Fruit fly (Drosophila melanogaster) whole organism, embryonic: ENCODE measurements around the gene pall.

ENCODE experiments used
- Adf1 ChIP-seq: fragments of 200-800 bp; sonication (Bioruptor generic); IDR thresholded peaks from 2 replicates; pipeline ENCODE4 v1.3.6; 2022; ENCODE audit warnings: missing biosample characterization, missing genetic modification characterization
- Aef1 ChIP-seq: fragments of 200-800 bp; sonication (Bioruptor generic); IDR thresholded peaks from 3 replicates; pipeline ENCODE4 v1.3.6; 2022; ENCODE audit warnings: missing biosample characterization, missing genetic modification characterization
- Antp ChIP-seq: fragments of 200-800 bp; sonication (Bioruptor generic); optimal IDR thresholded peaks from 3 replicates; lab custom pipeline; 2016; ENCODE audit warnings: missing biosample characterization, missing genetic modification characterization
- CG10209 ChIP-seq: fragments of 200-800 bp; sonication (Bioruptor generic); optimal IDR thresholded peaks from 3 replicates; lab custom pipeline; 2017; ENCODE audit warnings: missing biosample characterization, mild to moderate bottlenecking, missing genetic modification characterization, missing genetic modification reagents
- CG10565 ChIP-seq: fragments of 200-800 bp; sonication (Bioruptor generic); optimal IDR thresholded peaks from 3 replicates; lab custom pipeline; 2016; ENCODE audit warnings: missing biosample characterization, mild to moderate bottlenecking, missing genetic modification characterization
- CG11696 ChIP-seq: fragments of 200-800 bp; sonication (Bioruptor generic); IDR thresholded peaks from 2 replicates; pipeline ENCODE4 v1.3.6; 2022; ENCODE audit warnings: missing biosample characterization, missing genetic modification characterization
- CG12299 ChIP-seq: fragments of 200-800 bp; sonication (Bioruptor generic); optimal IDR thresholded peaks from 2 replicates; lab custom pipeline; 2018; ENCODE audit warnings: missing biosample characterization, mild to moderate bottlenecking, missing genetic modification characterization
- CG12744 ChIP-seq: fragments of 200-800 bp; sonication (Bioruptor generic); optimal IDR thresholded peaks from 2 replicates; lab custom pipeline; 2016; ENCODE audit warnings: missing biosample characterization, missing genetic modification characterization
- CG14965 ChIP-seq: fragments of 200-800 bp; sonication (Bioruptor generic); optimal IDR thresholded peaks from 2 replicates; lab custom pipeline; 2016; ENCODE audit warnings: missing biosample characterization, missing genetic modification characterization, borderline replicate concordance
- CG15269 ChIP-seq: fragments of 200-800 bp; sonication (Bioruptor generic); optimal IDR thresholded peaks from 2 replicates; lab custom pipeline; 2018; ENCODE audit warnings: missing biosample characterization, mild to moderate bottlenecking, missing genetic modification characterization, moderate library complexity
- CG15696 ChIP-seq: fragments of 200-800 bp; sonication (Bioruptor generic); optimal IDR thresholded peaks from 2 replicates; lab custom pipeline; 2019; ENCODE audit warnings: missing biosample characterization, mild to moderate bottlenecking, missing genetic modification characterization, moderate library complexity
- CG17186 ChIP-seq: fragments of 200-800 bp; sonication (Bioruptor generic); optimal IDR thresholded peaks from 3 replicates; lab custom pipeline; 2017; ENCODE audit warnings: missing biosample characterization, missing genetic modification reagents, missing genetic modification characterization
- CG17328 ChIP-seq: fragments of 200-800 bp; sonication (Bioruptor generic); IDR thresholded peaks from 2 replicates; pipeline ENCODE4 v1.3.6; 2022; ENCODE audit warnings: missing biosample characterization, missing genetic modification characterization
- CG17385 ChIP-seq: fragments of 200-800 bp; sonication (Bioruptor generic); optimal IDR thresholded peaks from 3 replicates; lab custom pipeline; 2018; ENCODE audit warnings: missing biosample characterization, mild to moderate bottlenecking, missing genetic modification characterization
- CG17568 ChIP-seq: fragments of 200-800 bp; sonication (Bioruptor generic); optimal IDR thresholded peaks from 2 replicates; lab custom pipeline; 2018; ENCODE audit warnings: missing biosample characterization, mild to moderate bottlenecking, missing genetic modification characterization, moderate library complexity
- CG18262 ChIP-seq: fragments of 200-800 bp; optimal IDR thresholded peaks from 3 replicates; lab custom pipeline; 2019; ENCODE audit warnings: missing biosample characterization, mild to moderate bottlenecking, missing genetic modification characterization, moderate library complexity
- CG1832 ChIP-seq: fragments of 200-800 bp; sonication (Bioruptor generic); optimal IDR thresholded peaks from 2 replicates; lab custom pipeline; 2017; ENCODE audit warnings: missing biosample characterization, mild to moderate bottlenecking, missing genetic modification characterization, inconsistent platforms
- CG18599 ChIP-seq: fragments of 200-800 bp; sonication (Bioruptor generic); optimal IDR thresholded peaks from 3 replicates; lab custom pipeline; 2017; ENCODE audit warnings: missing biosample characterization, missing genetic modification characterization, mild to moderate bottlenecking, moderate library complexity, missing genetic modification reagents
- CG18619 ChIP-seq: fragments of 200-800 bp; sonication (Bioruptor generic); optimal IDR thresholded peaks from 3 replicates; lab custom pipeline; 2017; ENCODE audit warnings: missing biosample characterization, mild to moderate bottlenecking, missing genetic modification characterization
- CG2875 ChIP-seq: fragments of 200-800 bp; sonication (Bioruptor generic); optimal IDR thresholded peaks from 2 replicates; lab custom pipeline; 2017; ENCODE audit warnings: missing biosample characterization, mild to moderate bottlenecking, missing genetic modification characterization, missing genetic modification reagents
- CG3065 ChIP-seq: fragments of 200-800 bp; sonication (Bioruptor generic); optimal IDR thresholded peaks from 2 replicates; lab custom pipeline; 2016; ENCODE audit warnings: missing biosample characterization, missing genetic modification characterization
- CG33213 ChIP-seq: fragments of 200-800 bp; sonication (Bioruptor generic); optimal IDR thresholded peaks from 3 replicates; lab custom pipeline; 2016; ENCODE audit warnings: missing biosample characterization, missing genetic modification characterization
- CG3838 ChIP-seq: fragments of 200-800 bp; sonication (Bioruptor generic); optimal IDR thresholded peaks from 3 replicates; lab custom pipeline; 2016; ENCODE audit warnings: missing biosample characterization, missing genetic modification characterization
- CG6765 ChIP-seq: fragments of 200-800 bp; sonication (Bioruptor generic); optimal IDR thresholded peaks from 3 replicates; lab custom pipeline; 2017; ENCODE audit warnings: missing biosample characterization, mild to moderate bottlenecking, missing genetic modification characterization
- CG6813 ChIP-seq: fragments of 200-800 bp; sonication (Bioruptor generic); optimal IDR thresholded peaks from 2 replicates; lab custom pipeline; 2017; ENCODE audit warnings: missing biosample characterization, missing genetic modification characterization, mild to moderate bottlenecking, moderate library complexity, missing genetic modification reagents
- CG7271 ChIP-seq: fragments of 200-800 bp; sonication (Bioruptor generic); optimal IDR thresholded peaks from 2 replicates; lab custom pipeline; 2018; ENCODE audit warnings: missing biosample characterization, mild to moderate bottlenecking, missing genetic modification characterization, moderate library complexity
- CG7963 ChIP-seq: fragments of 200-800 bp; sonication (Bioruptor generic); IDR thresholded peaks from 3 replicates; pipeline ENCODE4 v1.3.6; 2022; ENCODE audit warnings: missing biosample characterization, missing genetic modification characterization; ENCODE audit not compliant: partially characterized antibody
- CG8089 ChIP-seq: fragments of 200-800 bp; sonication (Bioruptor generic); optimal IDR thresholded peaks from 3 replicates; lab custom pipeline; 2016; ENCODE audit warnings: missing biosample characterization, missing genetic modification characterization
- CG8359 ChIP-seq: fragments of 200-800 bp; sonication (Bioruptor generic); optimal IDR thresholded peaks from 2 replicates; lab custom pipeline; 2017; ENCODE audit warnings: missing biosample characterization, mild to moderate bottlenecking, missing genetic modification characterization, borderline replicate concordance
- CHES-1-like ChIP-seq: fragments of 200-800 bp; sonication (Bioruptor generic); optimal IDR thresholded peaks from 2 replicates; lab custom pipeline; 2016; ENCODE audit warnings: missing biosample characterization, missing genetic modification characterization
- D19B ChIP-seq: fragments of 200-800 bp; sonication (Bioruptor generic); optimal IDR thresholded peaks from 2 replicates; lab custom pipeline; 2017; ENCODE audit warnings: missing biosample characterization, mild to moderate bottlenecking, missing genetic modification characterization
- Doc3 ChIP-seq: fragments of 200-800 bp; sonication (Bioruptor generic); IDR thresholded peaks from 3 replicates; pipeline ENCODE4 v1.3.6; 2022; ENCODE audit warnings: missing biosample characterization, missing genetic modification characterization; ENCODE audit not compliant: partially characterized antibody
- Dref ChIP-seq: fragments of 200-800 bp; sonication (Bioruptor generic); IDR thresholded peaks from 2 replicates; pipeline ENCODE4 v1.3.6; 2022; ENCODE audit warnings: missing biosample characterization, missing genetic modification characterization
- E2f1 ChIP-seq: fragments of 200-800 bp; sonication (Bioruptor generic); IDR thresholded peaks from 2 replicates; pipeline ENCODE4 v1.3.6; 2022; ENCODE audit warnings: missing biosample characterization, missing genetic modification characterization
- Fer1 ChIP-seq: fragments of 200-800 bp; sonication (Bioruptor generic); optimal IDR thresholded peaks from 2 replicates; lab custom pipeline; 2017; ENCODE audit warnings: missing biosample characterization, mild to moderate bottlenecking, missing genetic modification characterization
- az2 ChIP-seq: fragments of 200-800 bp; sonication (Bioruptor generic); optimal IDR thresholded peaks from 3 replicates; lab custom pipeline; 2016; ENCODE audit warnings: missing biosample characterization, missing genetic modification characterization
- dan ChIP-seq: fragments of 200-800 bp; sonication (Bioruptor generic); IDR thresholded peaks from 2 replicates; pipeline ENCODE4 v1.3.6; 2022; ENCODE audit warnings: missing biosample characterization, missing genetic modification characterization
- fd96Cb ChIP-seq: fragments of 200-800 bp; sonication (Bioruptor generic); optimal IDR thresholded peaks from 2 replicates; lab custom pipeline; 2018; ENCODE audit warnings: missing biosample characterization, mild to moderate bottlenecking, missing genetic modification characterization, moderate library complexity
- gsb ChIP-seq: fragments of 200-800 bp; sonication (Bioruptor generic); IDR thresholded peaks from 2 replicates; pipeline ENCODE4 v1.3.6; 2022; ENCODE audit warnings: missing biosample characterization, missing genetic modification characterization
- knrl ChIP-seq: fragments of 200-800 bp; sonication (Bioruptor generic); IDR thresholded peaks from 3 replicates; pipeline ENCODE4 v1.3.6; 2022; ENCODE audit warnings: missing biosample characterization, missing genetic modification characterization; ENCODE audit not compliant: partially characterized antibody
- pho ChIP-seq: fragments of 200-800 bp; sonication (Bioruptor generic); optimal IDR thresholded peaks from 2 replicates; lab custom pipeline; 2016; ENCODE audit warnings: missing biosample characterization, missing genetic modification characterization
- pum ChIP-seq: fragments of 200-800 bp; sonication (Bioruptor generic); optimal IDR thresholded peaks from 2 replicates; lab custom pipeline; 2016; ENCODE audit warnings: missing biosample characterization, missing genetic modification characterization
- sc ChIP-seq, 3 experiments: fragments of >200 bp in 2 of 3; fragments of 200-800 bp in 1 of 3; sonication (Bioruptor generic) in 1 of 3; optimal IDR thresholded peaks; 2 replicates in 2 of 3; 3 replicates in 1 of 3; lab custom pipeline; 2017; ENCODE audit warnings: mild to moderate bottlenecking in 1 of 3, missing biosample characterization in 1 of 3, missing genetic modification characterization in 1 of 3, missing genetic modification reagents in 1 of 3
- slou ChIP-seq: fragments of 200-800 bp; sonication (Bioruptor generic); optimal IDR thresholded peaks from 3 replicates; lab custom pipeline; 2016; ENCODE audit warnings: missing biosample characterization, missing genetic modification characterization
- trh ChIP-seq: fragments of 200-800 bp; sonication (Bioruptor generic); optimal IDR thresholded peaks from 2 replicates; lab custom pipeline; 2016; ENCODE audit warnings: missing biosample characterization, missing genetic modification characterization
- vnd ChIP-seq: fragments of 200-800 bp; sonication (Bioruptor generic); IDR thresholded peaks from 3 replicates; pipeline ENCODE4 v1.3.6; 2022; ENCODE audit warnings: missing biosample characterization, missing genetic modification characterization; ENCODE audit not compliant: partially characterized antibody
- zen2 ChIP-seq: fragments of 200-800 bp; sonication (Bioruptor generic); IDR thresholded peaks from 3 replicates; pipeline ENCODE4 v1.3.6; 2022; ENCODE audit warnings: missing biosample characterization, missing genetic modification characterization; ENCODE audit not compliant: partially characterized antibody
- zfh1 ChIP-seq: fragments of 200-800 bp; sonication (Bioruptor generic); IDR thresholded peaks from 3 replicates; pipeline ENCODE4 v1.3.6; 2022; ENCODE audit warnings: missing biosample characterization, missing genetic modification characterization

The pall gene

DNA sequence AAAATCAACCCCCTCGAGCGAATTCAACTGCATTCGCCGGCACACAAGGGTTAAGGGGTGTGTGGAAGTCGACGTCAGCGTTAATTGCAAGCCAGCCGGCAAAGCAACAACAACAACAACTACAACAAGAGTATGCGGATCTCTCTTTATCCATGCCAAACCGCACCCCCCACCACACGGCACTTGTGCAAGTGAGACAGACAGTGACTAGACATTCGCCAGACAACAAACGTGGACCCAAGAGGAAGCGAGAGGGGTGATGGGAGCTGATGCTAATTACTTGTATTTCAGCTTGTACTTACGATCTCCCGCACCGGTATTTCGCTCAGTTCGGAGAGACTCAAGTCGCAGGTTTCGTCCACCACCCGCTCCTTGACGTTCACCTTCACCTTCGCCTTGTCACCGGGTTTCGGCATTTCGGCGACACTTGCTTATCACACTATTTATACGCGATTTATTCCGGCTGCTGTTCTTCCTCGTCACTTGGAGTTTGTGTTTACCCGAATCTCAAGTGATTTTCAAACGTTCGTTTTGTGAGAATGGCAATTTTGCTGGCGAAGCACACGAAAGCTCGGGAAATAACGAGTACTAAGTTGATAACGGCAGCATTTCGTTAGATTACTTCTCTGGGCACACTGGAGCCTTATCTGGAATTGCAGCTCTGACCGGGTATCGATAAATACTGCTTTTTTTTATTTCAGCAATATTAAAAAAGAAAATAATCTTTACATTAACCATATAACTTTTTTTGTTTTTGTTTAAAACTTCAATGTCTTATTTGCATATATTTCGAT, 21.6 kb upstream of the pall start, which contains the start of gene CG3408 (continued):
- TF ChIP-seq CG12299 (tag; lab: Kevin White, UChicago) (no peak), Dref (GFP tag; lab: Robert Waterston, UW) (peak; percentile 67), CG6813 (no peak), CG18619 (no peak), vnd (GFP tag; lab: Robert Waterston, UW) (peak; percentile 41; the same call in 1 of the 3 replicates), zfh1 (GFP tag; lab: Robert Waterston, UW) (no peak), Adf1 (GFP tag; lab: Robert Waterston, UW) (peak; percentile 21; the same call in 1 of the 2 replicates), CG18599 (peak; percentile 39), Antp (GFP tag; lab: Kevin White, UChicago) (no peak), dan (no peak), CG12744 (GFP tag; lab: Kevin White, UChicago) (no peak), CG8359 (GFP tag; lab: Kevin White, UChicago) (no peak), CG7963 (GFP tag; lab: Robert Waterston, UW) (no peak), az2 (GFP tag; lab: Kevin White, UChicago) (no peak), knrl (GFP tag; lab: Robert Waterston, UW) (peak; percentile 32; the same call in 1 of the 3 replicates), CG7271 (tag; lab: Kevin White, UChicago) (no peak), CG10565 (GFP tag; lab: Kevin White, UChicago) (no peak), CG14965 (GFP tag; lab: Kevin White, UChicago) (no peak), CG18262 (no peak), trh (no peak), Aef1 (GFP tag; lab: Robert Waterston, UW) (0 out of 3 replicates have a peak, but pooled peaks have one; percentile 8), slou (GFP tag; lab: Kevin White, UChicago) (no peak), CG11696 (GFP tag; lab: Robert Waterston, UW) (no peak), zen2 (GFP tag; lab: Robert Waterston, UW) (no peak), sc (optimal IDR thresholded peaks at IDR 0.05; lab: Kevin White, UChicago) (no peak), sc (GFP tag; optimal IDR thresholded peaks at IDR 0.05; lab: Kevin White, UChicago) (no peak), CG1832 (GFP tag; lab: Kevin White, UChicago) (peak; percentile 82), CG15269 (tag; lab: Kevin White, UChicago) (no peak), pum (GFP tag; lab: Kevin White, UChicago) (no peak), CG17328 (no peak), D19B (GFP tag; lab: Kevin White, UChicago) (peak; percentile 48), CG17385 (GFP tag; lab: Kevin White, UChicago) (no peak), CG2875 (GFP tag; lab: Kevin White, UChicago) (no peak), CG10209 (GFP tag; lab: Kevin White, UChicago) (no peak), gsb (GFP tag; lab: Robert Waterston, UW) (no peak), CG8089 (GFP tag; lab: Kevin White, UChicago) (no peak), Fer1 (GFP tag; lab: Kevin White, UChicago) (no peak), CG6765 (GFP tag; lab: Kevin White, UChicago) (no peak), fd96Cb (tag; lab: Kevin White, UChicago) (no peak), CG17568 (GFP tag; lab: Kevin White, UChicago) (no peak), E2f1 (GFP tag; lab: Robert Waterston, UW) (no peak), CG15696 (no peak), pho (GFP tag; lab: Kevin White, UChicago) (peak; percentile 18), CG33213 (peak; percentile 66), CG3065 (no peak), CG17186 (GFP tag; lab: Kevin White, UChicago) (no peak), CG3838 (GFP tag; lab: Kevin White, UChicago) (peak; percentile 8), CHES-1-like (GFP tag; lab: Kevin White, UChicago) (peak; percentile 33), Doc3 (no peak)
